Worm (Caenorhabditis elegans) whole organism, L4 larva: ENCODE measurements around the gene C50F7.6.

Experiments used
- T26A8.4 ChIP-seq: fragments of 200-800 bp; sonication (Bioruptor generic); IDR thresholded peaks from 2 replicates; pipeline ENCODE4 v1.3.6; 2022; ENCODE audit warnings: missing genetic modification characterization, missing compliant biosample characterization
- attf-4 ChIP-seq: sonication (generic microtip); optimal IDR thresholded peaks from 3 replicates; lab custom pipeline; 2017; ENCODE audit warnings: missing biosample characterization, missing genetic modification characterization
- cey-2 ChIP-seq: sonication (generic microtip); optimal IDR thresholded peaks from 3 replicates; lab custom pipeline; 2017; ENCODE audit warnings: missing genetic modification characterization, mild to moderate bottlenecking, missing compliant biosample characterization, antibody characterized with exemption, borderline replicate concordance; ENCODE audit not compliant: insufficient read depth
- egl-27 ChIP-seq: sonication (generic microtip); optimal IDR thresholded peaks from 3 replicates; lab custom pipeline; 2017; ENCODE audit warnings: missing biosample characterization, missing genetic modification reagents, missing genetic modification characterization
- lim-7 ChIP-seq: fragments of 200-800 bp; sonication (Bioruptor generic); IDR thresholded peaks from 2 replicates; pipeline ENCODE4 v1.3.6; 2022; ENCODE audit warnings: missing genetic modification characterization, missing compliant biosample characterization
- lin-13 ChIP-seq: fragments of 150-350 bp; optimal IDR thresholded peaks from 2 replicates; lab custom pipeline; 2014; ENCODE audit warnings: missing biosample characterization, missing genetic modification reagents, missing genetic modification characterization
- lsy-2 ChIP-seq, 2 experiments: fragments of 150-350 bp in 1 of 2; sonication (generic microtip) in 1 of 2; optimal IDR thresholded peaks; 2 replicates each; lab custom pipeline; 2014 to 2017; ENCODE audit warnings: missing biosample characterization in 2 of 2, missing genetic modification characterization in 2 of 2
- snpc-1.2 ChIP-seq: fragments of 200-800 bp; sonication (Bioruptor generic); IDR thresholded peaks from 2 replicates; pipeline ENCODE4 v1.3.6; 2022; ENCODE audit warnings: missing genetic modification reagents, missing genetic modification characterization, missing compliant biosample characterization
- zip-11 ChIP-seq: fragments of 200-800 bp; sonication (Bioruptor generic); IDR thresholded peaks from 2 replicates; pipeline ENCODE4 v1.3.6; 2022; ENCODE audit warnings: missing genetic modification characterization, missing compliant biosample characterization

DNA sequence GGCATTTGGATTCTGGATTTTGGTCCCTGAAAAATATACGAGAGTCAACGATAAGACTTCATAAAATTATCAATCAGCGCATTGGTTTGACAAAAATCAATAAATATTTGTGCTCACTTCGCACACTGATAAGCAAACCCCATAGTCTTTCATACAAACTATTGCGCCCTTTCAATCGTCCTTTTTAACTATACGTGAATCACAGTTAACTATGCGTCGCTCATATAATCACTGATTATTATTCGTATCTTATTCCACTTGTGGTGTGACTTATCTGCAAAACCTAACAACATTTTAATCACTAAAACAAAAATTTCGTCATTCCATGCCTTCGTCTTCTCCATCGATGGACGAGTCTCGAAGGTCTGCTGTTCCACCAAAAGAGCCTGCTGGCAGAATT is 12.2 kb downstream of the C50F7.6 start, which contains the start of gene nhr-8:
- TF ChIP-seq attf-4 (tag; lab: Kevin White, UChicago) (no peak), lim-7 (no peak), zip-11 (GFP tag; lab: Robert Waterston, UW) (no peak), egl-27 (tag; lab: Kevin White, UChicago) (no peak), snpc-1.2 (GFP tag; lab: Robert Waterston, UW) (no peak), lin-13 (GFP tag; lab: Kevin White, UChicago) (no peak), T26A8.4 (no peak), cey-2 (tag; lab: Kevin White, UChicago) (no peak), lsy-2 (tag; optimal IDR thresholded peaks at IDR 0.05; lab: Kevin White, UChicago) (peak in 1 of 2 experiments; percentile 29)
